Worm (Caenorhabditis elegans) whole organism, mixed stage, embryonic: ENCODE results near the gene ins-1.

Experiments
- blmp-1 ChIP-seq: fragments of 150-350 bp; optimal IDR thresholded peaks from 2 replicates; lab custom pipeline; 2014; ENCODE audit warnings: missing biosample characterization, missing genetic modification characterization
- ceh-39 ChIP-seq: fragments of 150-350 bp; optimal IDR thresholded peaks from 2 replicates; lab custom pipeline; 2014; ENCODE audit warnings: missing biosample characterization, missing genetic modification characterization
- ceh-43 ChIP-seq: fragments of 200-800 bp; sonication (Bioruptor generic); optimal IDR thresholded peaks from 2 replicates; lab custom pipeline; 2018; ENCODE audit warnings: mild to moderate bottlenecking, missing genetic modification characterization, moderate library complexity, missing compliant biosample characterization
- ces-1 ChIP-seq: fragments of 150-350 bp; optimal IDR thresholded peaks from 2 replicates; lab custom pipeline; 2014; ENCODE audit warnings: missing biosample characterization, missing genetic modification reagents, missing genetic modification characterization
- cnd-1 ChIP-seq: fragments of 200-800 bp; sonication (Bioruptor generic); optimal IDR thresholded peaks from 2 replicates; lab custom pipeline; 2018; ENCODE audit warnings: mild to moderate bottlenecking, missing genetic modification characterization, missing compliant biosample characterization
- drap-1 ChIP-seq: fragments of 200-800 bp; sonication (Bioruptor generic); optimal IDR thresholded peaks from 3 replicates; lab custom pipeline; 2018; ENCODE audit warnings: mild to moderate bottlenecking, missing genetic modification characterization, missing compliant biosample characterization
- ham-2 ChIP-seq: fragments of 200-800 bp; sonication (Bioruptor generic); optimal IDR thresholded peaks from 2 replicates; lab custom pipeline; 2018; ENCODE audit warnings: mild to moderate bottlenecking, missing genetic modification characterization, missing compliant biosample characterization
- hlh-1 ChIP-seq: fragments of 150-350 bp; optimal IDR thresholded peaks from 2 replicates; lab custom pipeline; 2014; ENCODE audit warnings: missing biosample characterization, missing genetic modification reagents, missing genetic modification characterization
- lin-13 ChIP-seq: fragments of 150-350 bp; optimal IDR thresholded peaks from 2 replicates; lab custom pipeline; 2014; ENCODE audit warnings: missing biosample characterization, missing genetic modification characterization
- lin-32 ChIP-seq: fragments of 200-800 bp; sonication (Bioruptor generic); optimal IDR thresholded peaks from 2 replicates; lab custom pipeline; 2018; ENCODE audit warnings: mild to moderate bottlenecking, missing genetic modification characterization, missing compliant biosample characterization
- mab-5 ChIP-seq: fragments of 150-350 bp; optimal IDR thresholded peaks from 2 replicates; lab custom pipeline; 2014; ENCODE audit warnings: missing biosample characterization, missing genetic modification characterization
- mep-1 ChIP-seq: fragments of 150-350 bp; optimal IDR thresholded peaks from 2 replicates; lab custom pipeline; 2017; ENCODE audit warnings: missing biosample characterization, missing genetic modification reagents, missing genetic modification characterization, inconsistent platforms
- mls-2 ChIP-seq: sonication (generic microtip); optimal IDR thresholded peaks from 2 replicates; lab custom pipeline; 2016; ENCODE audit warnings: mild to moderate bottlenecking, missing genetic modification characterization, moderate library complexity, missing compliant biosample characterization
- nhr-237 ChIP-seq: fragments of 150-350 bp; optimal IDR thresholded peaks from 2 replicates; lab custom pipeline; 2014; ENCODE audit warnings: missing biosample characterization, missing genetic modification characterization
- nhr-76 ChIP-seq: sonication (generic microtip); optimal IDR thresholded peaks from 2 replicates; lab custom pipeline; 2017; ENCODE audit warnings: missing biosample characterization, missing genetic modification characterization
- pha-4 ChIP-seq: fragments of 150-350 bp; optimal IDR thresholded peaks from 2 replicates; lab custom pipeline; 2018; ENCODE audit warnings: missing biosample characterization, missing genetic modification reagents, missing genetic modification characterization
- sem-2 ChIP-seq: fragments of 200-800 bp; sonication (Bioruptor generic); optimal IDR thresholded peaks from 2 replicates; lab custom pipeline; 2018; ENCODE audit warnings: mild to moderate bottlenecking, missing genetic modification characterization, missing compliant biosample characterization
- snpc-4 ChIP-seq: fragments of 150-350 bp; optimal IDR thresholded peaks from 2 replicates; lab custom pipeline; 2014; ENCODE audit warnings: missing biosample characterization, missing genetic modification characterization
- sptf-1 ChIP-seq: sonication (generic microtip); optimal IDR thresholded peaks from 2 replicates; lab custom pipeline; 2017; ENCODE audit warnings: mild to moderate bottlenecking, missing genetic modification characterization, moderate library complexity, missing compliant biosample characterization
- tbx-8 ChIP-seq: fragments of 200-800 bp; sonication (Bioruptor generic); optimal IDR thresholded peaks from 2 replicates; lab custom pipeline; 2018; ENCODE audit warnings: mild to moderate bottlenecking, missing genetic modification characterization, moderate library complexity, missing compliant biosample characterization
- unc-120 ChIP-seq: sonication (generic microtip); optimal IDR thresholded peaks from 2 replicates; lab custom pipeline; 2017; ENCODE audit warnings: missing genetic modification characterization, missing compliant biosample characterization; ENCODE audit not compliant: poor library complexity, severe bottlenecking
- unc-39 ChIP-seq: fragments of 150-350 bp; optimal IDR thresholded peaks from 2 replicates; lab custom pipeline; 2014; ENCODE audit warnings: missing biosample characterization, missing genetic modification characterization
- zip-8 ChIP-seq: fragments of 150-350 bp; optimal IDR thresholded peaks from 2 replicates; lab custom pipeline; 2014; ENCODE audit warnings: missing biosample characterization, missing genetic modification characterization
- ztf-11 ChIP-seq: fragments of 150-350 bp; optimal IDR thresholded peaks from 2 replicates; lab custom pipeline; 2014; ENCODE audit warnings: missing biosample characterization, missing genetic modification characterization

ins-1 gene

DNA sequence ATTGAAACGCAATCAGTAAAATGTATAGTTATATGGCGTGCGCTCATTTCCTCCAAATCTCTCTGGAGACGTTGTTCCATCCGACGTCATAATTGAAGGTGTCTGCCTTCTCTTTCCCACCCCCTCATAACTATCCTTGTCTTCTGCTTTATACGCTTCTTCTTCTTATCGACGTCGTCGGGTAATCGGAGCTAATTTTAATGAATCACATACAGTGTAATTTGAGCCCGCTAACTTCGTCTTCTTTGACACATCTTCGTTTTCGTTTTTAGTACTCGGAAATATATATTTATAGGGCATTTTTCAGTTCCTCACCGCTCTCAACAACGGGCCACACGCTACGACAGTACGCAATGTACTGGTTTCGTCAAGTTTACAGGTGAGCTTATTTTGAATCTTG, at the start of gene ins-1:
ins-1 (plus strand) TSS at position 301 of the 400 bp plus-strand sequence.
- no peak for TF ChIP-seq snpc-4 (tag; lab: Kevin White, UChicago)

DNA sequence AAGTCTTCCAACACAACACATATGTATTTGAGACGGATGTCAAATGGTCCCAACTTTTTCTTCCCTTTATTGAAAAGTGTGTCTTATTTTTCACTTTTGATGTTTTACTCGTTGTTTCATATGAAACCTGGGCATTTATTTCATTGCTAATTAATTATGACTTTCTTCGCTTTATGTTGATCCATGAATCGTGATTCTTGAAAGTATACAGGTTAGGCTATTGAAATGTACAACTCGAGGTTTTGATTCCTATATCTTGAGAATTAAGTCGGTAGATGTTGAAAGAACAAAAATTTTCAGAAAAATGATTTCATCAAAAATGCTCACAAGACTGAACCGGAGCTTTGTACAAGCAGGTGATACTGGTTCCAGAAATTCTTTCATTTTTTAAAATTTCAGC, 49.4 kb upstream of the ins-1 start, which contains the start of gene nfu-1:
nfu-1 (plus strand) TSS at position 301 of the 400 bp plus-strand sequence.
- TF ChIP-seq ces-1 (no peak), blmp-1 (tag; lab: Kevin White, UChicago) (no peak)
- TF ChIP-seq, all 35 proteins: peak for 0

DNA sequence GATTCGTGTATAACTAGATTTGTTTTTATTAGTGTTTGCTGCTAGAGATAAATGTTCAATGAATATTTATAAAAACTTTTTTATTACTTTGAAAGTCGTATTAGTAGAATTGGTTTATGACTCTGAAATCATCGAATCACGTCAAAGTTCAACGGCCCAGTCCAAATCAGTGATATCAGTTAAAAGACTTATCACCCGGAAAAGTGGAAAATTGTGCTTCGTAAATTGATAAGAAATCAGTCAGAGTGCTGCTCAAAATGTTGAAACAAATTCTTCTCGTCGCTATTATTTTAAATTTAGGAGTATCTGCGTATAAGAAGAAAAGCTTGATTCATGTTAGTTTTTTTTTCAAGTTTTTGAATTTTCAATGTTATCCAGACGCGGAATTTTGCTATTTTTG, 48.2 kb upstream of the ins-1 start, which contains the start of gene R10H10.3:
R10H10.3 (plus strand) TSS at position 243 of the 400 bp plus-strand sequence.
- no peak for TF ChIP-seq unc-120 (tag; lab: Kevin White, UChicago)
- TF ChIP-seq zip-8 (tag; lab: Kevin White, UChicago) = no peak
- no peak for TF ChIP-seq ceh-43 (GFP tag; lab: Kevin White, UChicago)
- TF ChIP-seq snpc-4 (tag; lab: Kevin White, UChicago) = no peak
- TF ChIP-seq ham-2 (GFP tag; lab: Kevin White, UChicago) = no peak
- TF ChIP-seq, all 35 proteins: peak for 0

DNA sequence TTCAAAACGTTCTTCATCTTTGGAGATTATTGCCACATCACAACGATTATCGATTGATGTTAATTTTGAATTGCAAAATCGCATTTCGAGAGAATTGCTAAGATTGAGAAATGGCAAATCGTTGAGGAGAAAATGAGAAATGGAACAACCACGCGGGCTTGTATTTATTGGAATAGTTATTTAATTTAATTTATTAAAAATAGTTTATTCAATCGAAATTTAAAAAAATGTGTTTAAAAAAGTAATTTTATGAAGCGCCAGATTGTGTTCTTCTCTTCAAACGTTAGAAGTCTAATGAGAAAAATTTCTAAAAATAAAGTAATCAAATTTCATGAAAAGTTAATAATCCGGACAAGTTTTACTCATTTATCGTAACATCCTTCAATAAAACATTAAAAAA, 44.7 kb upstream of the ins-1 start, which contains the start of gene spe-26:
spe-26 (minus strand) TSS at position 101 of the 400 bp plus-strand sequence.
- TF ChIP-seq nhr-237 = no peak
- TF ChIP-seq mls-2 (tag; lab: Kevin White, UChicago) = no peak
- no peak for TF ChIP-seq unc-120 (tag; lab: Kevin White, UChicago)
- TF ChIP-seq cnd-1 = no peak
- TF ChIP-seq sptf-1 = no peak
- no peak for TF ChIP-seq drap-1 (GFP tag; lab: Kevin White, UChicago)

DNA sequence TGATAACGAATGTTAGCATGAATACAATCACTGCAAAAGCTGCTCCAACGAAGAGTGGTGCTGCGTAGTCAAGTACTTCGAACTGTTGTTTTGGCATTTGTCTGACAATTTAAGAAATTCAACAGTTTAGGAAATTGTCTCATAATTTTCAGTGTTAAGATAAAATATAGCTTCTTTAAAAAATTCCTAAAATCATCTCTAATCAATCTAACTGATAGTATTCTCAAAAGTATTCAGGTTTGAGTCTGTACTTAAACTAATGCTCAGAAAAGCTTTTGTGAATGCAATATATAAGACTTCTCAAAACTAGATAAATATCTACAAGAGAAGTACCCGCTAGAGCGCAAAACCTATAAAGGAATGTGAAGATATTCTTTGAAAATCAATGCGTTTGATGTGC, 41.6 kb upstream of the ins-1 start, which contains the start of gene R10H10.4:
R10H10.4 (minus strand) TSS at position 101 of the 400 bp plus-strand sequence.
- TF ChIP-seq unc-39 (tag; lab: Kevin White, UChicago) (no peak), sem-2 (GFP tag; lab: Kevin White, UChicago) (no peak), tbx-8 (no peak), mep-1 (tag; lab: Kevin White, UChicago) (no peak), ceh-43 (GFP tag; lab: Kevin White, UChicago) (no peak), blmp-1 (tag; lab: Kevin White, UChicago) (no peak), lin-32 (GFP tag; lab: Kevin White, UChicago) (no peak), lin-13 (tag; lab: Kevin White, UChicago) (no peak), hlh-1 (tag; lab: Kevin White, UChicago) (no peak), ceh-39 (tag; lab: Kevin White, UChicago) (no peak), zip-8 (tag; lab: Kevin White, UChicago) (no peak), mls-2 (tag; lab: Kevin White, UChicago) (no peak), mab-5 (tag; lab: Kevin White, UChicago) (no peak), nhr-76 (no peak), ztf-11 (tag; lab: Kevin White, UChicago) (no peak)

DNA sequence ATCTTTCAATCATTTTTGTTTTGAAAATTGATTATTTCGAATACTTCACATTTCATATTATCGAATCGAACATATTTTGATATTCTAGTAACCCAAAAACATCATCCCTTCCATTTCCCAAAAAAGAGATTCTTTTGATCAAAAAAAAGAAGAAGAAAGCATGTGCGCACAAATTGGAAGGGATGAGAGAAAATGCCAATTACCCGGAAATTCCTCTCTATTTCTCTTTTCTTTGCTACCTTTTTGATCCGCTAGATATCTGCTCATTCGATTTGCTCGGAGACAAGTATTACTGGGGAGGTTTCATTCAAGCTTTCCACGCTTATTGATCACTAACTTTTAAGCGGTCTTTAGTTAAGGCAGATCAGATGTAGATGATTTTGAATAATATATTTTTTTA, 39.7 kb upstream of the ins-1 start:
- peak; percentile 85 for TF ChIP-seq ces-1
- TF ChIP-seq pha-4 (tag; lab: Kevin White, UChicago) = no peak
- no peak for TF ChIP-seq ztf-11 (tag; lab: Kevin White, UChicago)

DNA sequence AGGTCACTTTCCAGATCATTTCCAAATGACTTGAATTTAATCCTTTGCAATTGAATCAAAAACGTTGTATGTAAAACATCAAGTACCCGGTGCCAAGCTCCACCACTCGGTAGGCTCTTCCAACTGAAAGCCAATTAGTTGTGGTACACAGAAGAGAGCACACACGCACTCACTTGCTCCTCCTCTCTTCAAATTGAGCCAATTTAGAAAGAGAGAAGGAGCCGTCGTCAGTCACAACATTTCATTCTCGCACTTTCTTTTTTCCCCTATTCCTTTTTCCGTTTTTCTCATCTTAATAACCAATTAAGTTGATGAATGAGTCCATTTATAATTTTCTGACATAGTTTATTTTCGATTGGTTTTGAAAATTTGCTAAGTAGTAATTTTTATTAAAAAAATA, 38.3 kb upstream of the ins-1 start:
- TF ChIP-seq unc-120 (tag; lab: Kevin White, UChicago) = no peak
- TF ChIP-seq ces-1 = peak; percentile 73
